In the genomic region with DNA sequence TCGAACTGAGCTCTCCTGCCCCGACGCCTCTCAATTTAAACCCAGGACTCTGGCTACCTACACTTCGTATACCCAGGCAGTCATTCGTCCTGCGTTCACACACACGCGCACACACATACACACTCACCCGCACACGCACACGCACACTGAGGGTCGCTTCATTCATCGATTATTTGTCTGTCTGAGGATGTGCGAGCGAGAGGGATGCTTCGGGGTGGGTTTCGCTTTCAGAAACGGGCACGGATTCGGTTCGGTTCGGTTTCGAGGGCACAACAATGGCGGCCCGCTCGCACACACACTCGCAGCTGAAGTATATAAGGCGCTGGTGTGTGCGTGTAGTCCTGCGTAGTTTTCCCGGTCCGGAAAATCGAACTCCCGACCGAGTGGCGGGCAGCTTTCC, we compare ENCODE assay signal across 2 fruit fly cellular contexts.
TF ChIP-seq lines count a peak whose summit lies in the region.

TSS of gene hkb (minus strand) at position 11 of the 400 bp plus-strand sequence.

- no peak for TF ChIP-seq CTCF in whole organism, embryonic (GFP tag; optimal IDR thresholded peaks at IDR 0.05; lab: Kevin White, UChicago)

TF ChIP-seq in whole organism, embryonic, 481 proteins besides CTCF, POLR2A, EP300 and RAD21:
- TF ChIP-seq gsb-n (tag; optimal IDR thresholded peaks at IDR 0.05; lab: Kevin White, UChicago) (peak; percentile 89), CG17829 (tag; optimal IDR thresholded peaks at IDR 0.05; lab: Kevin White, UChicago) (peak; percentile 5), psq (GFP tag; optimal IDR thresholded peaks at IDR 0.05; lab: Kevin White, UChicago) (no peak), tll (GFP tag; optimal IDR thresholded peaks at IDR 0.05; lab: Kevin White, UChicago) (peak in 1 of 2 experiments; percentile 71), hkb (optimal IDR thresholded peaks at IDR 0.05; lab: Kevin White, UChicago) (no peak), hkb (GFP tag; IDR thresholded peaks at IDR 0.05; lab: Robert Waterston, UW) (peak; percentile 37; the same call in 1 of the 2 replicates), Deaf1 (tag; optimal IDR thresholded peaks at IDR 0.05; lab: Kevin White, UChicago) (peak; percentile 91), kni (GFP tag; optimal IDR thresholded peaks at IDR 0.05; lab: Kevin White, UChicago) (peak; percentile 34), hb (GFP tag; IDR thresholded peaks at IDR 0.05; lab: Robert Waterston, UW; ENCODE audit: partially characterized antibody) (no peak), Nf-YB (GFP tag; optimal IDR thresholded peaks at IDR 0.05; lab: Kevin White, UChicago) (peak; percentile 94), onecut (GFP tag; IDR thresholded peaks at IDR 0.05; lab: Robert Waterston, UW) (peak; percentile 98), CG6791 (GFP tag; IDR thresholded peaks at IDR 0.05; lab: Robert Waterston, UW; ENCODE audit: partially characterized antibody) (0 out of 3 replicates have a peak, but pooled peaks have one; percentile 10), CG15479 (GFP tag; optimal IDR thresholded peaks at IDR 0.05; lab: Kevin White, UChicago) (peak; percentile 51), al (GFP tag; IDR thresholded peaks at IDR 0.05; lab: Robert Waterston, UW) (no peak), CG1832 (GFP tag; optimal IDR thresholded peaks at IDR 0.05; lab: Kevin White, UChicago) (peak; percentile 81), CG8478 (optimal IDR thresholded peaks at IDR 0.05; lab: Kevin White, UChicago) (peak; percentile 24), cad (GFP tag; optimal IDR thresholded peaks at IDR 0.05; lab: Kevin White, UChicago) (peak; percentile 15), zen (tag; optimal IDR thresholded peaks at IDR 0.05; lab: Kevin White, UChicago) (peak; percentile 55), vfl (GFP tag; optimal IDR thresholded peaks at IDR 0.05; lab: Kevin White, UChicago) (peak; percentile 6), Lim3 (GFP tag; IDR thresholded peaks at IDR 0.05; lab: Robert Waterston, UW) (no peak), Hr39 (optimal IDR thresholded peaks at IDR 0.05; lab: Kevin White, UChicago) (peak; percentile 83), twi (tag; optimal IDR thresholded peaks at IDR 0.05; lab: Kevin White, UChicago) (peak; percentile 51), pros (GFP tag; optimal IDR thresholded peaks at IDR 0.05; lab: Kevin White, UChicago) (peak; percentile 41), Nf-YC (tag; optimal IDR thresholded peaks at IDR 0.05; lab: Kevin White, UChicago) (peak; percentile 94), ewg (GFP tag; optimal IDR thresholded peaks at IDR 0.05; lab: Kevin White, UChicago) (peak; percentile 42), phol (tag; optimal IDR thresholded peaks at IDR 0.05; lab: Kevin White, UChicago) (peak; percentile 70), Chrac-16 (GFP tag; optimal IDR thresholded peaks at IDR 0.05; lab: Kevin White, UChicago) (no peak), seq (GFP tag; IDR thresholded peaks at IDR 0.05; lab: Robert Waterston, UW) (peak; percentile 93), cg (GFP tag; optimal IDR thresholded peaks at IDR 0.05; lab: Kevin White, UChicago) (peak; percentile 95), emc (GFP tag; optimal IDR thresholded peaks at IDR 0.05; lab: Kevin White, UChicago) (no peak), CG30403 (GFP tag; optimal IDR thresholded peaks at IDR 0.05; lab: Kevin White, UChicago) (no peak), Lpt (GFP tag; optimal IDR thresholded peaks at IDR 0.05; lab: Kevin White, UChicago) (no peak), D (optimal IDR thresholded peaks at IDR 0.05; lab: Kevin White, UChicago) (peak; percentile 66), D (GFP tag; optimal IDR thresholded peaks at IDR 0.05; lab: Kevin White, UChicago) (no peak)

TF ChIP-seq in whole organism, wandering third instar larva, 38 proteins besides CTCF, POLR2A, EP300 and RAD21:
- TF ChIP-seq Dfd (GFP tag; optimal IDR thresholded peaks at IDR 0.05; lab: Kevin White, UChicago), result peak; percentile 2
- TF ChIP-seq Hnf4 (GFP tag; optimal IDR thresholded peaks at IDR 0.05; lab: Kevin White, UChicago), result no peak

Comparison
In these comparisons a context has a peak if more than half of its experiments do, and no peak if none do; other contexts are left out.
1. Of the 10 proteins assayed by ChIP-seq in both whole organism, embryonic and whole organism, wandering third instar larva: peak only in whole organism, embryonic: none; only in whole organism, wandering third instar larva: Dfd; in both: none; in neither: 9.